In genomic region chrX:12876795-12877530, ce11 we compare ENCODE assay signal across 4 worm cellular contexts.
TF ChIP-seq lines count a peak whose summit lies in the region.

Gene bcat-1 (plus strand): TSS chrX:12877480.

TF ChIP-seq in whole organism, L2 larva, 48 proteins besides CTCF, POLR2A, EP300 and RAD21 (continues in another document):
- TF ChIP-seq alr-1 (tag; optimal IDR thresholded peaks at IDR 0.05; lab: Kevin White, UChicago): no peak
- TF ChIP-seq peb-1 (tag; optimal IDR thresholded peaks at IDR 0.05; lab: Kevin White, UChicago): no peak
- TF ChIP-seq nhr-129 (tag; optimal IDR thresholded peaks at IDR 0.05; lab: Kevin White, UChicago): peak; percentile 76
- TF ChIP-seq unc-39 (tag; optimal IDR thresholded peaks at IDR 0.05; lab: Kevin White, UChicago): no peak
- no peak for TF ChIP-seq nhr-25 (tag; optimal IDR thresholded peaks at IDR 0.05; lab: Kevin White, UChicago)
- no peak for TF ChIP-seq fos-1 (tag; optimal IDR thresholded peaks at IDR 0.05; lab: Kevin White, UChicago)
- TF ChIP-seq mdl-1 (tag; optimal IDR thresholded peaks at IDR 0.05; lab: Kevin White, UChicago): peak; percentile 93
- no peak for TF ChIP-seq ztf-11 (tag; optimal IDR thresholded peaks at IDR 0.05; lab: Kevin White, UChicago)
- no peak for TF ChIP-seq sem-4 (tag; optimal IDR thresholded peaks at IDR 0.05; lab: Kevin White, UChicago)
- no peak for TF ChIP-seq ZK546.5 (tag; optimal IDR thresholded peaks at IDR 0.05; lab: Kevin White, UChicago)
- TF ChIP-seq nhr-23 (tag; optimal IDR thresholded peaks at IDR 0.05; lab: Kevin White, UChicago): no peak
- TF ChIP-seq nhr-11 (tag; optimal IDR thresholded peaks at IDR 0.05; lab: Kevin White, UChicago): no peak
- TF ChIP-seq mab-5 (tag; optimal IDR thresholded peaks at IDR 0.05; lab: Kevin White, UChicago): peak; percentile 24
- peak in 1 of 2 experiments; percentile 57 for TF ChIP-seq lsy-2 (tag; optimal IDR thresholded peaks at IDR 0.05; lab: Kevin White, UChicago)
- no peak for TF ChIP-seq elt-1 (tag; optimal IDR thresholded peaks at IDR 0.05; lab: Kevin White, UChicago)
- TF ChIP-seq skn-1 (tag; optimal IDR thresholded peaks at IDR 0.05; lab: Kevin White, UChicago): no peak
- TF ChIP-seq mbf-1 (tag; optimal IDR thresholded peaks at IDR 0.05; lab: Kevin White, UChicago): no peak
- no peak for TF ChIP-seq nhr-21 (tag; optimal IDR thresholded peaks at IDR 0.05; lab: Kevin White, UChicago)
- TF ChIP-seq egl-27 (tag; optimal IDR thresholded peaks at IDR 0.05; lab: Kevin White, UChicago): peak; percentile 34
- no peak for TF ChIP-seq gmeb-1 (tag; optimal IDR thresholded peaks at IDR 0.05; lab: Kevin White, UChicago)
- TF ChIP-seq ama-1 (optimal IDR thresholded peaks at IDR 0.05; lab: Kevin White, UChicago): peak; percentile 30
- peak; percentile 85 for TF ChIP-seq sma-9 (GFP tag; optimal IDR thresholded peaks at IDR 0.05; lab: Kevin White, UChicago)
- TF ChIP-seq sma-9 (tag; optimal IDR thresholded peaks at IDR 0.05; lab: Kevin White, UChicago): no peak
- TF ChIP-seq nhr-10 (tag; optimal IDR thresholded peaks at IDR 0.05; lab: Kevin White, UChicago): no peak

TF ChIP-seq in whole organism, L4 larva, 104 proteins besides CTCF, POLR2A, EP300 and RAD21 (continues in another document):
- TF ChIP-seq nhr-28 (tag; optimal IDR thresholded peaks at IDR 0.05; lab: Kevin White, UChicago): peak; percentile 44
- TF ChIP-seq nhr-6 (tag; optimal IDR thresholded peaks at IDR 0.05; lab: Kevin White, UChicago): no peak
- TF ChIP-seq lsy-2 (tag; optimal IDR thresholded peaks at IDR 0.05; lab: Kevin White, UChicago): peak; percentile 21 to 52
- TF ChIP-seq lin-15B (tag; optimal IDR thresholded peaks at IDR 0.05; lab: Kevin White, UChicago): no peak
- no peak for TF ChIP-seq jun-1 (tag; optimal IDR thresholded peaks at IDR 0.05; lab: Kevin White, UChicago)
- peak in 1 of 2 experiments; percentile 73 for TF ChIP-seq daf-16 (GFP tag; optimal IDR thresholded peaks at IDR 0.05; lab: Kevin White, UChicago)
- peak; percentile 64 for TF ChIP-seq daf-16 (tag; optimal IDR thresholded peaks at IDR 0.05; lab: Kevin White, UChicago)
- TF ChIP-seq ztf-11 (tag; optimal IDR thresholded peaks at IDR 0.05; lab: Kevin White, UChicago): no peak
- no peak for TF ChIP-seq snpc-1.2 (GFP tag; IDR thresholded peaks at IDR 0.05; lab: Robert Waterston, UW)
- no peak for TF ChIP-seq duxl-1 (tag; optimal IDR thresholded peaks at IDR 0.05; lab: Kevin White, UChicago; ENCODE audit: poor library complexity)
- TF ChIP-seq mxl-2 (GFP tag; conservative IDR thresholded peaks at IDR 0.05; lab: Robert Waterston, UW): no peak
- TF ChIP-seq unc-130 (GFP tag; optimal IDR thresholded peaks at IDR 0.05; lab: Kevin White, UChicago): no peak
- TF ChIP-seq Y105C5A.15 (GFP tag; IDR thresholded peaks at IDR 0.05; lab: Robert Waterston, UW): no peak
- no peak for TF ChIP-seq fkh-10 (GFP tag; optimal IDR thresholded peaks at IDR 0.05; lab: Kevin White, UChicago)
- TF ChIP-seq rbr-2 (tag; optimal IDR thresholded peaks at IDR 0.05; lab: Kevin White, UChicago): peak; percentile 64
- TF ChIP-seq dmd-8 (GFP tag; IDR thresholded peaks at IDR 0.05; lab: Robert Waterston, UW): no peak
- TF ChIP-seq php-3 (GFP tag; IDR thresholded peaks at IDR 0.05; lab: Robert Waterston, UW): peak; percentile 68
- peak; percentile 28 for TF ChIP-seq nhr-48 (tag; optimal IDR thresholded peaks at IDR 0.05; lab: Kevin White, UChicago)
- TF ChIP-seq F10B5.3 (tag; optimal IDR thresholded peaks at IDR 0.05; lab: Kevin White, UChicago): no peak
- TF ChIP-seq spr-3 (GFP tag; optimal IDR thresholded peaks at IDR 0.05; lab: Kevin White, UChicago): peak; percentile 64
- TF ChIP-seq mdl-1 (tag; optimal IDR thresholded peaks at IDR 0.05; lab: Kevin White, UChicago): peak; percentile 88 to 97
- TF ChIP-seq ceh-28 (tag; optimal IDR thresholded peaks at IDR 0.05; lab: Kevin White, UChicago): no peak
- TF ChIP-seq dmd-6 (GFP tag; IDR thresholded peaks at IDR 0.05; lab: Robert Waterston, UW): peak; percentile 64
- TF ChIP-seq mdt-29 (GFP tag; IDR thresholded peaks at IDR 0.05; lab: Robert Waterston, UW): no peak
- peak; percentile 90 for TF ChIP-seq hlh-11 (tag; optimal IDR thresholded peaks at IDR 0.05; lab: Kevin White, UChicago)

TF ChIP-seq in whole organism, late embryonic, 69 proteins besides CTCF, POLR2A, EP300 and RAD21 (continues in another document):
- no peak for TF ChIP-seq gmeb-2 (tag; optimal IDR thresholded peaks at IDR 0.05; lab: Kevin White, UChicago)
- TF ChIP-seq ttx-3 (tag; optimal IDR thresholded peaks at IDR 0.05; lab: Kevin White, UChicago): no peak
- no peak for TF ChIP-seq nhr-11 (tag; optimal IDR thresholded peaks at IDR 0.05; lab: Kevin White, UChicago)
- TF ChIP-seq nhr-232 (tag; optimal IDR thresholded peaks at IDR 0.05; lab: Kevin White, UChicago): no peak
- TF ChIP-seq dve-1 (tag; optimal IDR thresholded peaks at IDR 0.05; lab: Kevin White, UChicago): no peak
- no peak for TF ChIP-seq tbx-7 (tag; optimal IDR thresholded peaks at IDR 0.05; lab: Kevin White, UChicago)
- TF ChIP-seq elt-4 (tag; optimal IDR thresholded peaks at IDR 0.05; lab: Kevin White, UChicago): no peak
- TF ChIP-seq lin-11 (tag; optimal IDR thresholded peaks at IDR 0.05; lab: Kevin White, UChicago): no peak
- no peak for TF ChIP-seq eyg-1 (tag; optimal IDR thresholded peaks at IDR 0.05; lab: Kevin White, UChicago)
- no peak for TF ChIP-seq sox-2 (GFP tag; IDR thresholded peaks at IDR 0.05; lab: Robert Waterston, UW)
- TF ChIP-seq ref-2 (tag; optimal IDR thresholded peaks at IDR 0.05; lab: Kevin White, UChicago): peak; percentile 34
- no peak for TF ChIP-seq ztf-16 (tag; optimal IDR thresholded peaks at IDR 0.05; lab: Kevin White, UChicago)
- TF ChIP-seq ceh-45 (GFP tag; IDR thresholded peaks at IDR 0.05; lab: Robert Waterston, UW): no peak
- no peak for TF ChIP-seq ama-1 (optimal IDR thresholded peaks at IDR 0.05; lab: Kevin White, UChicago)
- no peak for TF ChIP-seq K09A11.1 (tag; optimal IDR thresholded peaks at IDR 0.05; lab: Kevin White, UChicago; ENCODE audit: insufficient read depth)
- no peak for TF ChIP-seq T23F11.4 (GFP tag; optimal IDR thresholded peaks at IDR 0.05; lab: Kevin White, UChicago)
- TF ChIP-seq F13H6.1 (tag; optimal IDR thresholded peaks at IDR 0.05; lab: Kevin White, UChicago): peak; percentile 42
- no peak for TF ChIP-seq pqm-1 (tag; optimal IDR thresholded peaks at IDR 0.05; lab: Kevin White, UChicago)
- TF ChIP-seq pag-3 (tag; optimal IDR thresholded peaks at IDR 0.05; lab: Kevin White, UChicago; ENCODE audit: borderline replicate concordance): no peak
- no peak for TF ChIP-seq ceh-9 (tag; optimal IDR thresholded peaks at IDR 0.05; lab: Kevin White, UChicago)
- TF ChIP-seq unc-42 (tag; optimal IDR thresholded peaks at IDR 0.05; lab: Kevin White, UChicago): peak; percentile 16
- TF ChIP-seq C08G9.2 (tag; optimal IDR thresholded peaks at IDR 0.05; lab: Kevin White, UChicago): no peak
- TF ChIP-seq fax-1 (tag; optimal IDR thresholded peaks at IDR 0.05; lab: Kevin White, UChicago): no peak
- no peak for TF ChIP-seq odd-2 (tag; optimal IDR thresholded peaks at IDR 0.05; lab: Kevin White, UChicago)
- no peak for TF ChIP-seq ceh-30 (tag; optimal IDR thresholded peaks at IDR 0.05; lab: Kevin White, UChicago)
- no peak for TF ChIP-seq ceh-24 (tag; optimal IDR thresholded peaks at IDR 0.05; lab: Kevin White, UChicago)
- TF ChIP-seq ceh-18 (tag; optimal IDR thresholded peaks at IDR 0.05; lab: Kevin White, UChicago): peak; percentile 70

TF ChIP-seq in whole organism, mixed stage, embryonic, 35 proteins besides CTCF, POLR2A, EP300 and RAD21:
- peak; percentile 52 for TF ChIP-seq sptf-1 (tag; optimal IDR thresholded peaks at IDR 0.05; lab: Kevin White, UChicago)
- peak; percentile 43 for TF ChIP-seq unc-120 (tag; optimal IDR thresholded peaks at IDR 0.05; lab: Kevin White, UChicago; ENCODE audit: poor library complexity, severe bottlenecking)
- peak; percentile 2 for TF ChIP-seq ham-2 (GFP tag; optimal IDR thresholded peaks at IDR 0.05; lab: Kevin White, UChicago)
- no peak for TF ChIP-seq sem-2 (GFP tag; optimal IDR thresholded peaks at IDR 0.05; lab: Kevin White, UChicago)
